1 fruit fly cellular context compared by ENCODE assay signal in the genomic region with DNA sequence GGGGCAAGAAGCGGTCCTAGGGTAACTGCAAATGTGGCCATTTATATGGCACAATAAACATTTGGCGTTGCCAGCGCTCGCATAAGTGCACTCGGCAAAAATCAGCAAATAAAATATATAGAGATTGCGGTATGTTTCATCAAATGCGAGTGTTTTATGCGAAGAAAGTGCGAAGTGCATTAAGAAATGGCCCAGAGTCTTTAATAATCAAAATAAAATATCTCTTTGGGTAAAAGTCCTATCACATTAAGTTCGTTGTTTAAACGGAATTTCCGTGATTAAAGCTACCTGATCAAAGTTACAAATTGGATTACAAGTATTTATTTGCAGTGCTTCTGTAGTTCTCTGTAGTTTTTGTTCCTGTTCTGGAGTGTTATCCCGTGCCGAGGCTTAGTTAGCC.
TF ChIP-seq lines count a peak whose summit lies in the region.

No protein-coding gene starts in this region.

TF ChIP-seq in whole organism, prepupa, 60 proteins besides CTCF, POLR2A, EP300 and RAD21 (continued from another document):
- TF ChIP-seq CG6276 (GFP tag; optimal IDR thresholded peaks at IDR 0.05; lab: Kevin White, UChicago) (no peak), Hr4 (GFP tag; optimal IDR thresholded peaks at IDR 0.05; lab: Kevin White, UChicago) (no peak), CG6854 (GFP tag; optimal IDR thresholded peaks at IDR 0.05; lab: Kevin White, UChicago) (no peak), CG16779 (tag; optimal IDR thresholded peaks at IDR 0.05; lab: Kevin White, UChicago) (no peak), Hr39 (GFP tag; optimal IDR thresholded peaks at IDR 0.05; lab: Kevin White, UChicago) (no peak), Eip75B (GFP tag; optimal IDR thresholded peaks at IDR 0.05; lab: Kevin White, UChicago) (no peak), fd59A (GFP tag; optimal IDR thresholded peaks at IDR 0.05; lab: Kevin White, UChicago) (no peak), CG10631 (GFP tag; optimal IDR thresholded peaks at IDR 0.05; lab: Kevin White, UChicago) (peak; percentile 31), CG3032 (tag; optimal IDR thresholded peaks at IDR 0.05; lab: Kevin White, UChicago) (peak; percentile 31), Met (GFP tag; optimal IDR thresholded peaks at IDR 0.05; lab: Kevin White, UChicago) (no peak), net (GFP tag; optimal IDR thresholded peaks at IDR 0.05; lab: Kevin White, UChicago) (no peak), CG11762 (GFP tag; optimal IDR thresholded peaks at IDR 0.05; lab: Kevin White, UChicago; ENCODE audit: insufficient read depth) (no peak), CG1621 (tag; optimal IDR thresholded peaks at IDR 0.05; lab: Kevin White, UChicago) (no peak), spab (GFP tag; optimal IDR thresholded peaks at IDR 0.05; lab: Kevin White, UChicago) (no peak)
